Fruit fly (Drosophila melanogaster) whole organism, embryonic: ENCODE measurements around the gene alphaKap4.
A peak's percentile ranks its signal among the peaks of the same experiment; 100 is the strongest.

Experiments
- CG10147 ChIP-seq: fragments of 200-800 bp; sonication (Bioruptor generic); optimal IDR thresholded peaks from 2 replicates; lab custom pipeline; 2019; ENCODE audit warnings: missing biosample characterization, mild to moderate bottlenecking, missing genetic modification characterization, moderate library complexity
- CG10209 ChIP-seq: fragments of 200-800 bp; sonication (Bioruptor generic); optimal IDR thresholded peaks from 3 replicates; lab custom pipeline; 2017; ENCODE audit warnings: missing biosample characterization, mild to moderate bottlenecking, missing genetic modification characterization, missing genetic modification reagents
- CG1024 ChIP-seq: fragments of 200-800 bp; sonication (Bioruptor generic); IDR thresholded peaks from 2 replicates; pipeline ENCODE4 v1.3.6; 2022; ENCODE audit warnings: missing biosample characterization, missing genetic modification characterization
- CG10462 ChIP-seq: fragments of 200-800 bp; sonication (Bioruptor generic); optimal IDR thresholded peaks from 2 replicates; lab custom pipeline; 2016; ENCODE audit warnings: missing biosample characterization, missing genetic modification characterization
- CG11723 ChIP-seq: fragments of 200-800 bp; sonication (Bioruptor generic); optimal IDR thresholded peaks from 2 replicates; lab custom pipeline; 2017; ENCODE audit warnings: missing biosample characterization, mild to moderate bottlenecking, missing genetic modification characterization
- CG12391 ChIP-seq: fragments of 200-800 bp; sonication (Bioruptor generic); optimal IDR thresholded peaks from 3 replicates; lab custom pipeline; 2018; ENCODE audit warnings: missing biosample characterization, mild to moderate bottlenecking, missing genetic modification characterization, moderate library complexity
- CG13123 ChIP-seq: fragments of 200-800 bp; sonication (Bioruptor generic); optimal IDR thresholded peaks from 2 replicates; lab custom pipeline; 2016; ENCODE audit warnings: missing biosample characterization, missing genetic modification characterization
- CG15696 ChIP-seq: fragments of 200-800 bp; sonication (Bioruptor generic); optimal IDR thresholded peaks from 2 replicates; lab custom pipeline; 2019; ENCODE audit warnings: missing biosample characterization, mild to moderate bottlenecking, missing genetic modification characterization, moderate library complexity
- CG17802 ChIP-seq: fragments of 200-800 bp; sonication (Bioruptor generic); optimal IDR thresholded peaks from 2 replicates; lab custom pipeline; 2018; ENCODE audit warnings: missing biosample characterization, mild to moderate bottlenecking, missing genetic modification characterization, moderate library complexity
- CG18599 ChIP-seq: fragments of 200-800 bp; sonication (Bioruptor generic); optimal IDR thresholded peaks from 3 replicates; lab custom pipeline; 2017; ENCODE audit warnings: missing biosample characterization, missing genetic modification characterization, mild to moderate bottlenecking, moderate library complexity, missing genetic modification reagents
- CG31224 ChIP-seq: fragments of 200-800 bp; sonication (Bioruptor generic); IDR thresholded peaks from 2 replicates; pipeline ENCODE4 v1.3.6; 2022; ENCODE audit warnings: missing biosample characterization, missing genetic modification characterization
- CG32532 ChIP-seq: fragments of 200-800 bp; sonication (Bioruptor generic); IDR thresholded peaks from 2 replicates; pipeline ENCODE4 v1.3.6; 2022; ENCODE audit warnings: missing biosample characterization, missing genetic modification characterization
- CG34376 ChIP-seq: fragments of 200-800 bp; sonication (Bioruptor generic); optimal IDR thresholded peaks from 2 replicates; lab custom pipeline; 2018; ENCODE audit warnings: missing biosample characterization, mild to moderate bottlenecking, missing genetic modification characterization
- CG4730 ChIP-seq: fragments of 200-800 bp; sonication (Bioruptor generic); IDR thresholded peaks from 2 replicates; pipeline ENCODE4 v1.3.6; 2022; ENCODE audit warnings: missing biosample characterization, missing genetic modification characterization
- CG7271 ChIP-seq: fragments of 200-800 bp; sonication (Bioruptor generic); optimal IDR thresholded peaks from 2 replicates; lab custom pipeline; 2018; ENCODE audit warnings: missing biosample characterization, mild to moderate bottlenecking, missing genetic modification characterization, moderate library complexity
- CG7786 ChIP-seq: fragments of 200-800 bp; sonication (Bioruptor generic); optimal IDR thresholded peaks from 2 replicates; lab custom pipeline; 2016; ENCODE audit warnings: missing biosample characterization, missing genetic modification characterization
- Camta ChIP-seq: fragments of 200-800 bp; sonication (Bioruptor generic); optimal IDR thresholded peaks from 2 replicates; lab custom pipeline; 2016; ENCODE audit warnings: missing biosample characterization, missing genetic modification characterization
- D19A ChIP-seq: fragments of 200-800 bp; optimal IDR thresholded peaks from 3 replicates; lab custom pipeline; 2019; ENCODE audit warnings: missing biosample characterization, mild to moderate bottlenecking, missing genetic modification characterization, moderate library complexity
- D19B ChIP-seq: fragments of 200-800 bp; sonication (Bioruptor generic); optimal IDR thresholded peaks from 2 replicates; lab custom pipeline; 2017; ENCODE audit warnings: missing biosample characterization, mild to moderate bottlenecking, missing genetic modification characterization
- Dip2 ChIP-seq: fragments of 200-800 bp; sonication (Bioruptor generic); IDR thresholded peaks from 2 replicates; pipeline ENCODE4 v1.3.6; 2022; ENCODE audit warnings: missing biosample characterization, missing genetic modification characterization
- Doc2 ChIP-seq: fragments of 200-800 bp; sonication (Bioruptor generic); IDR thresholded peaks from 2 replicates; pipeline ENCODE4 v1.3.6; 2022; ENCODE audit warnings: missing biosample characterization, missing genetic modification characterization
- Doc3 ChIP-seq: fragments of 200-800 bp; sonication (Bioruptor generic); IDR thresholded peaks from 3 replicates; pipeline ENCODE4 v1.3.6; 2022; ENCODE audit warnings: missing biosample characterization, missing genetic modification characterization; ENCODE audit not compliant: partially characterized antibody
- E2f1 ChIP-seq: fragments of 200-800 bp; sonication (Bioruptor generic); IDR thresholded peaks from 2 replicates; pipeline ENCODE4 v1.3.6; 2022; ENCODE audit warnings: missing biosample characterization, missing genetic modification characterization
- Ets65A ChIP-seq: fragments of 200-800 bp; sonication (Bioruptor generic); peaks from one replicate; lab custom pipeline; 2016; ENCODE audit warnings: missing biosample characterization, missing genetic modification characterization
- GATAe ChIP-seq: fragments of 200-800 bp; sonication (Bioruptor generic); conservative IDR thresholded peaks from 2 replicates; pipeline ENCODE4 v1.3.6; 2022; ENCODE audit warnings: missing biosample characterization, missing genetic modification characterization
- Hey ChIP-seq: fragments of 200-800 bp; sonication (Bioruptor generic); optimal IDR thresholded peaks from 3 replicates; lab custom pipeline; 2018; ENCODE audit warnings: missing biosample characterization, mild to moderate bottlenecking, missing genetic modification characterization
- Hr51 ChIP-seq, 2 experiments: fragments of 200-800 bp; sonication (Bioruptor generic); optimal IDR thresholded peaks; 2 replicates in 1 of 2; 3 replicates in 1 of 2; lab custom pipeline; 2016 to 2018; ENCODE audit warnings: missing biosample characterization in 2 of 2, missing genetic modification characterization in 2 of 2, mild to moderate bottlenecking in 1 of 2, moderate library complexity in 1 of 2
- Taf1 ChIP-seq: fragments of 200-800 bp; sonication (Bioruptor generic); IDR thresholded peaks from 2 replicates; pipeline ENCODE4 v1.3.6; 2022; ENCODE audit warnings: missing biosample characterization, missing genetic modification characterization
- ac ChIP-seq: fragments of 200-800 bp; sonication (Bioruptor generic); optimal IDR thresholded peaks from 3 replicates; lab custom pipeline; 2017; ENCODE audit warnings: missing biosample characterization, mild to moderate bottlenecking, missing genetic modification characterization
- eve ChIP-seq, 2 experiments: fragments of >200 bp; optimal IDR thresholded peaks; 2 replicates each; lab custom pipeline; 2017; ENCODE audit warnings: missing biosample characterization in 2 of 2, missing genetic modification characterization in 2 of 2
- exex ChIP-seq: fragments of 200-800 bp; sonication (Bioruptor generic); optimal IDR thresholded peaks from 4 replicates; lab custom pipeline; 2018; ENCODE audit warnings: missing biosample characterization, mild to moderate bottlenecking, missing genetic modification characterization, moderate library complexity
- grn ChIP-seq: fragments of 200-800 bp; sonication (Bioruptor generic); optimal IDR thresholded peaks from 3 replicates; lab custom pipeline; 2017; ENCODE audit warnings: missing biosample characterization, missing genetic modification characterization
- gro ChIP-seq: fragments of 200-800 bp; sonication (Bioruptor generic); optimal IDR thresholded peaks from 2 replicates; lab custom pipeline; 2016; ENCODE audit warnings: missing biosample characterization, missing genetic modification characterization
- kah ChIP-seq: fragments of 200-800 bp; sonication (Bioruptor generic); optimal IDR thresholded peaks from 2 replicates; lab custom pipeline; 2018; ENCODE audit warnings: missing biosample characterization, mild to moderate bottlenecking, missing genetic modification characterization
- mirr ChIP-seq: fragments of 200-800 bp; sonication (Bioruptor generic); optimal IDR thresholded peaks from 3 replicates; lab custom pipeline; 2018; ENCODE audit warnings: missing biosample characterization, mild to moderate bottlenecking, missing genetic modification characterization
- pfk ChIP-seq: fragments of 200-800 bp; sonication (Bioruptor generic); optimal IDR thresholded peaks from 2 replicates; lab custom pipeline; 2018; ENCODE audit warnings: missing biosample characterization, mild to moderate bottlenecking, missing genetic modification characterization, moderate library complexity
- pita ChIP-seq: fragments of 200-800 bp; sonication (Bioruptor generic); optimal IDR thresholded peaks from 2 replicates; lab custom pipeline; 2017; ENCODE audit warnings: missing biosample characterization, mild to moderate bottlenecking, missing genetic modification characterization
- sens ChIP-seq: fragments of 200-800 bp; sonication (Bioruptor generic); peaks from one replicate; lab custom pipeline; 2016; ENCODE audit warnings: missing biosample characterization, missing genetic modification characterization
- sim ChIP-seq: fragments of 200-800 bp; sonication (Bioruptor generic); IDR thresholded peaks from 2 replicates; pipeline ENCODE4 v1.3.6; 2022; ENCODE audit warnings: missing biosample characterization, missing genetic modification characterization
- sug ChIP-seq: fragments of 200-800 bp; optimal IDR thresholded peaks from 2 replicates; lab custom pipeline; 2019; ENCODE audit warnings: missing biosample characterization, mild to moderate bottlenecking, missing genetic modification characterization, moderate library complexity

alphaKap4 gene

DNA sequence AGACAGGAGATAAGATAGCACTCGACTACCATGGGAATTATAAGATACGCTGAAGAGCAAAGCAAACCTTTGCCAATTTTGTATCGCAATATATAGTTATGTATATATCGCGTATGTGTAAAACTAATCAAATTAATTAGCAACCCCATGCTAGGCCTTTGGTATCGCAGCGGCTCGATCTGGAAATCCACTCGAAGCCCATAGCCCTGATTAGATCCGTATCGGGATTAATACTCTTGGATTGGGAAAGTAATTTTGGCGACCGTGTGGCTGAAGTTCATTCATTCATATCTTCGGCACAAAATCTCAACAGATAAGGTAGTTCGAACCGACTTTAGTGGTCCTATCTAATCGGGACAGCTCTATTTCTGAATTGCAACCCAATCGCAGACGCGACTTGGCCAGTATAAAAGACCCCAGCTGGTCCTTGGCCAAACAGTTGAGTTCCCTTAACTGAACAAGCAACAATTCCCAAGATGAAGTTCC is 27.9 kb upstream of the alphaKap4 start, which contains the start of gene Jon65Aiv:
Gene Jon65Aiv, plus strand, starts transcription at position 436 of the 486 bp plus-strand sequence.
- TF ChIP-seq CG34376 (GFP tag; lab: Kevin White, UChicago) (peak; percentile 70), Dip2 (GFP tag; lab: Robert Waterston, UW) (no peak), gro (GFP tag; lab: Kevin White, UChicago) (peak; percentile 21), grn (GFP tag; lab: Kevin White, UChicago) (peak; percentile 98), CG31224 (no peak), Doc3 (GFP tag; lab: Robert Waterston, UW) (no peak), Ets65A (GFP tag; lab: Kevin White, UChicago) (peak; percentile 20), D19B (no peak), Hey (tag; lab: Kevin White, UChicago) (peak; percentile 74), sug (tag; lab: Kevin White, UChicago) (peak; percentile 81), exex (peak; percentile 97), Taf1 (no peak), mirr (peak; percentile 91), pfk (no peak), CG18599 (GFP tag; lab: Kevin White, UChicago) (peak; percentile 8), sim (no peak), kah (GFP tag; lab: Kevin White, UChicago) (no peak)

DNA sequence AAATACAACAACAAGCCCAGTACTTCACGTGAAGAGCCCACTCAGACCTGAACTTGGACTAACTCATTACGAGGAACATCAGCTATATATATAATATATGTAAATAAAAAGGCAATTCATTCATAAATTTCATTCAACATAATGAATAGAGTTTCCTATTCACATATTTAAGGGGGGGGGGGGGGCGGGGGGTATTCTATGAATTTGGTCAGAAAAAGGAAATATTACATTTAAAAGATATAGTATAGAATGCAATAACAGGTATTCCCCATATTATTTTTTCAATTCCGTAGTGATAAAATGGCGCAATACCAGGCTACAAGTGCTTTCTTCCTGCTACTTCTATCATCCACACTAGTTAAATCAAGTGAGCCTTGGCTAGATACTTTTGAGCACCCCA is 26.0 kb upstream of the alphaKap4 start, which contains the start of gene CG6462:
Gene CG6462, plus strand, starts transcription at position 301 of the 400 bp plus-strand sequence.
- peak; percentile 23 for TF ChIP-seq sens (GFP tag; lab: Kevin White, UChicago)
- TF ChIP-seq ac (GFP tag; lab: Kevin White, UChicago): no peak
- TF ChIP-seq CG7786 (GFP tag; lab: Kevin White, UChicago): no peak
- TF ChIP-seq CG4730 (GFP tag; lab: Robert Waterston, UW): no peak

DNA sequence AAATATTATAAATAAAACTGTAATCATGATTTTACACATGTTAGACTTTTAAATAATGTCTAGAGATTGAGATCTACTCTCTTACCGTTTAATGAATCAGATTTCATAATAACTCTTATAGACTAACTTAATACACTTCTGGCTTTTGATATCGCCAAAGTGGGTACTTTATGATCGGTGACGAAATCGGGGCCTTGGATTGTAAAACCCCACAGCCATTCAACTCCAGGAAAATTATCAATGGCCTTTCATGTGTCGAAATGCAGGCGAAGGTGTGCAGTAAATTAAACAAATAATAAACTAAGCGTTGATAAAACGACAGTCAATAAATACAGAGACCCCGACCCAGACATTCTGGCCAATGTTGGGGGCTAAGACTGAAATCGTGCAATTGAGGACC is 25.3 kb upstream of the alphaKap4 start:
- TF ChIP-seq CG1024 (GFP tag; lab: Robert Waterston, UW): no peak
- peak; percentile 30 for TF ChIP-seq D19A (tag; lab: Kevin White, UChicago)
- TF ChIP-seq sug (tag; lab: Kevin White, UChicago): peak; percentile 26
- TF ChIP-seq, all 482 proteins: peak for 2

DNA sequence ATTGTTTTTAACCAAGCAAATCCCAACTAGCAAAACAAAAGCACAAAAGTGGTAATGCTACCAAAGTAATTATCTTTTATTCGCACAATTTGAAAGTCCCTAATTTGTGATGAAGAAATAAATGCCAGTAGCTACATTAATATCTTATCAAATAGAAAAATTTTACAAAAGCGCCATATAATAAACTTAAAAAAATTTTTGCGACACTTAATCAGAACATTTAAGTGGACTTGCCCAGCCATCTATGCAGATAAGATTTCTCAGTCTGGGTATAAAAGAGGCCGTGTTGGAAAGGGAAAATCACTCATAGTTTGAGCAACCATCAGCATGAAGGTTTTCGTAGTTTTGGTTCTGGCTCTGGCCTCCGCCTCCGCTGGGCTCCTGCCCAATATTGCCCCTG is 24.1 kb upstream of the alphaKap4 start, which contains the start of gene yip7:
Gene yip7, plus strand, starts transcription at position 301 of the 400 bp plus-strand sequence.
- TF ChIP-seq exex (peak; percentile 41), pita (GFP tag; lab: Kevin White, UChicago) (no peak)

DNA sequence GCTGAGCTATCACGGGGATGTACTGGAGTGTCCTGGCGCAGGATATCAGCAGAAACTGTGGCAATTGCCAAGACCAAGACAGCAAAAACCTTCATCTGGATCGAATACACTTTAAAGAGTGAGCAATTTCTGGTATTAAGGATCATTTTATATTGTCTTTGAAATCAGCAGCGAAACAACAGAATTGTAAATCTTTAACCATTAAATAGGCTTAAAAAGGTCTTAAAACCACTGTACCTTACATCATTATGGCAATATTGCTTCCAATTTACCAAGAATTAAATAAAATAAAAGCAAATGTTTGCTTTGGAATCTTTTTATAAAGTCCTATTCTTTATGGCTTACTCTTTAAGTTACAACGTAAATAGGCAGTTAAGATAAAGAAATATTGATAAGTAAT is 23.7 kb upstream of the alphaKap4 start, which contains the start of gene CG10477:
Gene CG10477, minus strand, starts transcription at position 101 of the 400 bp plus-strand sequence.
- TF ChIP-seq CG15696 (tag; lab: Kevin White, UChicago) (no peak), CG7271 (tag; lab: Kevin White, UChicago) (no peak), CG32532 (no peak), CG13123 (GFP tag; lab: Kevin White, UChicago) (no peak), Hr51 (GFP tag; optimal IDR thresholded peaks at IDR 0.05; lab: Kevin White, UChicago) (no peak), E2f1 (GFP tag; lab: Robert Waterston, UW) (no peak), CG10462 (GFP tag; lab: Kevin White, UChicago) (no peak), Camta (GFP tag; lab: Kevin White, UChicago) (no peak), eve (GFP tag; optimal IDR thresholded peaks at IDR 0.05; lab: Kevin White, UChicago) (no peak), CG11723 (no peak), CG12391 (no peak), Doc2 (no peak), CG17802 (no peak), CG10209 (GFP tag; lab: Kevin White, UChicago) (no peak), GATAe (GFP tag; lab: Robert Waterston, UW) (no peak), CG10147 (GFP tag; lab: Kevin White, UChicago) (no peak)
